Worm (Caenorhabditis elegans): Measurements from ENCODE around the gene T10H4.4.

DNA sequence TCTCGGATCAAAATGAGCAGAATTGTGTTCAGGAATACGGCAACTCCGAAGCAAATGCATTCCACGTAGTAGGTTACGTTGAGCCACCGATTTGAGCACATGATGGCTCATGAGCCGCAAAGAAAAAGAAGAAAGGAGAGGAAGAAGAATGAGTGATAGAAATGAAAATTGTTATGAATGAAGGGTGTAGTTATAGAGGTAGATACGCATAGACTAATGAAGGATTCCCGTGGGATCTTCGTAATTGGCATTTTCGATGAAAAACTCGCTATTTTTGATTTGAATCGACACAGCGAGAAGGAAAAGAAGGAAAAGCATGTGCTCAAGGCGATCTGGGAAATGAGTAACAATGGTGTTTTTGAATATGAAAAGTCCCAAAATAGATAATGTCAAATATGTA, 21.7 kb upstream of the T10H4.4 start, which contains the start of gene str-96:
- TF ChIP-seq ces-1 (GFP tag; optimal IDR thresholded peaks at IDR 0.05) (no peak), unc-39 (tag; optimal IDR thresholded peaks at IDR 0.05) (no peak), ztf-11 (tag; optimal IDR thresholded peaks at IDR 0.05) (no peak), sptf-1 (tag; optimal IDR thresholded peaks at IDR 0.05) (no peak), ham-2 (GFP tag; optimal IDR thresholded peaks at IDR 0.05) (no peak), nhr-76 (tag; optimal IDR thresholded peaks at IDR 0.05) (no peak), unc-120 (tag; optimal IDR thresholded peaks at IDR 0.05; ENCODE audit: poor library complexity, severe bottlenecking) (no peak), lsy-2 (tag; optimal IDR thresholded peaks at IDR 0.05) (no peak), elt-3 (tag; optimal IDR thresholded peaks at IDR 0.05) (no peak), tbx-8 (GFP tag; optimal IDR thresholded peaks at IDR 0.05) (no peak), nhr-28 (tag; optimal IDR thresholded peaks at IDR 0.05) (no peak)
